Fruit fly (Drosophila melanogaster): ENCODE results near the gene CG42832.

DNA sequence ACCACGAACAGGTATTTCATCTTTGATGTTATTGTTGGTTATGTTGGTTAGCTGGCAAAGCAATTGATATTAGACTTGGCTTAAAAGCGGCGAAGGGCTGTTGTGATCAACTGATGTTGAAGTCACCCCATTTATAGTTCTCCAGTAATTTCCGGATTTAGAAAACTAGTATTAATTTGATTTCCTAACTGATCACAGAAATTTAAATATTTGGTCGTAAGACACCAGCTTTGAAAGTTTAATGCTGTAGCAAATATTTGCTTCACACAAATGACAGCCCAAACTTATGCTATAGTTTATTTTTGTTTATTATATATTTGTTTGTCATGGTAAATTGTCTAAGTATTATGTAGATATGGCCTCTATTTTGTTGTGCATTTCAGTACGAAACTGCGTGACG, 27.8 kb upstream of the CG42832 start, which contains the start of gene CG33269:
- TF ChIP-seq CG33017 (tag; optimal IDR thresholded peaks at IDR 0.05), result no peak
- no peak for TF ChIP-seq Hr96 (GFP tag; optimal IDR thresholded peaks at IDR 0.05)
- no peak for TF ChIP-seq bab1 (GFP tag; optimal IDR thresholded peaks at IDR 0.05)
- TF ChIP-seq CG11617 (GFP tag; optimal IDR thresholded peaks at IDR 0.05), result no peak
- no peak for TF ChIP-seq cic (GFP tag; optimal IDR thresholded peaks at IDR 0.05)

Data from whole organism, adult.